Worm (Caenorhabditis elegans) whole organism, L1 larva: ENCODE measurements around the gene cutl-21.

Experiments used
- C16A3.4 ChIP-seq: fragments of 150-350 bp; optimal IDR thresholded peaks from 2 replicates; lab custom pipeline; 2014; ENCODE audit warnings: missing biosample characterization, missing genetic modification characterization
- Y116A8C.19 ChIP-seq: sonication (generic microtip); optimal IDR thresholded peaks from 2 replicates; lab custom pipeline; 2016; ENCODE audit warnings: missing compliant biosample characterization, missing genetic modification characterization, borderline replicate concordance
- alr-1 ChIP-seq: fragments of 200-800 bp; sonication (Bioruptor generic); optimal IDR thresholded peaks from 2 replicates; lab custom pipeline; 2018; ENCODE audit warnings: borderline replicate concordance, mild to moderate bottlenecking, missing genetic modification characterization, missing compliant biosample characterization
- aly-2 ChIP-seq: fragments of 150-350 bp; optimal IDR thresholded peaks from 2 replicates; lab custom pipeline; 2014; ENCODE audit warnings: missing biosample characterization, missing genetic modification characterization
- ama-1 ChIP-seq: fragments of 150-350 bp; optimal IDR thresholded peaks from 2 replicates; lab custom pipeline; 2014
- blmp-1 ChIP-seq: fragments of 150-350 bp; optimal IDR thresholded peaks from 2 replicates; lab custom pipeline; 2014; ENCODE audit warnings: missing biosample characterization, missing genetic modification characterization
- ceh-88 ChIP-seq: fragments of 200-800 bp; sonication (Bioruptor generic); IDR thresholded peaks from 2 replicates; pipeline ENCODE4 v1.3.6; 2022; ENCODE audit warnings: missing genetic modification characterization, missing compliant biosample characterization
- ceh-90 ChIP-seq: sonication (generic microtip); optimal IDR thresholded peaks from 2 replicates; lab custom pipeline; 2016; ENCODE audit warnings: missing genetic modification characterization, missing compliant biosample characterization
- ces-1 ChIP-seq: fragments of 150-350 bp; optimal IDR thresholded peaks from 2 replicates; lab custom pipeline; 2014; ENCODE audit warnings: missing biosample characterization, missing genetic modification reagents, missing genetic modification characterization
- efl-1 ChIP-seq, 4 experiments: fragments of 150-350 bp; optimal IDR thresholded peaks in 3 of 4; peaks in 1 of 4; 1 replicate in 1 of 4; 2 replicates in 3 of 4; lab custom pipeline; 2014; ENCODE audit warnings: missing biosample characterization in 2 of 4, missing genetic modification characterization in 2 of 4, missing genetic modification reagents in 2 of 4
- efl-3 ChIP-seq: fragments of 200-800 bp; sonication (Bioruptor generic); optimal IDR thresholded peaks from 2 replicates; lab custom pipeline; 2018; ENCODE audit warnings: mild to moderate bottlenecking, missing genetic modification characterization, missing compliant biosample characterization
- egl-13 ChIP-seq: sonication (generic microtip); optimal IDR thresholded peaks from 2 replicates; lab custom pipeline; 2016; ENCODE audit warnings: missing genotype, missing genetic modification reagents, missing genetic modification characterization, missing compliant biosample characterization
- egl-27 ChIP-seq, 2 experiments: fragments of 150-350 bp in 1 of 2; sonication (generic microtip); optimal IDR thresholded peaks; 3 replicates each; lab custom pipeline; 2017 to 2018; ENCODE audit warnings: missing biosample characterization in 2 of 2, missing genetic modification characterization in 2 of 2, missing genetic modification reagents in 2 of 2
- ets-5 ChIP-seq: fragments of 200-800 bp; sonication (Bioruptor generic); IDR thresholded peaks from 2 replicates; pipeline ENCODE4 v1.3.6; 2022; ENCODE audit warnings: missing genetic modification characterization, missing compliant biosample characterization
- fkh-10 ChIP-seq: sonication (generic microtip); optimal IDR thresholded peaks from 2 replicates; lab custom pipeline; 2017; ENCODE audit warnings: missing biosample characterization, missing genetic modification reagents, missing genetic modification characterization
- fkh-8 ChIP-seq: sonication (generic microtip); optimal IDR thresholded peaks from 2 replicates; lab custom pipeline; 2016; ENCODE audit warnings: mild to moderate bottlenecking, missing genetic modification characterization, missing compliant biosample characterization
- hlh-17 ChIP-seq: fragments of 200-800 bp; sonication (Bioruptor generic); optimal IDR thresholded peaks from 2 replicates; lab custom pipeline; 2018; ENCODE audit warnings: missing genetic modification characterization, mild to moderate bottlenecking, missing compliant biosample characterization, moderate library complexity, borderline replicate concordance
- lin-13 ChIP-seq: fragments of 150-350 bp; optimal IDR thresholded peaks from 2 replicates; lab custom pipeline; 2014; ENCODE audit warnings: missing biosample characterization, missing genetic modification reagents, missing genetic modification characterization
- lin-14 ChIP-seq: fragments of 200-800 bp; sonication (Bioruptor generic); optimal IDR thresholded peaks from 2 replicates; lab custom pipeline; 2018; ENCODE audit warnings: mild to moderate bottlenecking, missing genetic modification characterization, moderate library complexity, missing compliant biosample characterization
- lin-35 ChIP-seq, 2 experiments: fragments of 150-350 bp; optimal IDR thresholded peaks; 2 replicates each; lab custom pipeline; 2014; ENCODE audit warnings: missing biosample characterization in 2 of 2, missing genetic modification characterization in 2 of 2, missing genetic modification reagents in 2 of 2
- lir-3 ChIP-seq: sonication (generic microtip); optimal IDR thresholded peaks from 2 replicates; lab custom pipeline; 2016; ENCODE audit warnings: mild to moderate bottlenecking, missing genetic modification characterization, moderate library complexity, missing compliant biosample characterization; ENCODE audit not compliant: poor library complexity
- lsy-2 ChIP-seq, 2 experiments: fragments of 150-350 bp; optimal IDR thresholded peaks; 2 replicates each; lab custom pipeline; 2014; ENCODE audit warnings: missing biosample characterization in 2 of 2, missing genetic modification characterization in 2 of 2
- mef-2 ChIP-seq: fragments of 150-350 bp; optimal IDR thresholded peaks from 2 replicates; lab custom pipeline; 2014; ENCODE audit warnings: missing biosample characterization, missing genetic modification characterization
- nhr-11 ChIP-seq: fragments of 150-350 bp; optimal IDR thresholded peaks from 2 replicates; lab custom pipeline; 2014; ENCODE audit warnings: missing biosample characterization, missing genetic modification characterization
- nhr-20 ChIP-seq: sonication (generic microtip); optimal IDR thresholded peaks from 2 replicates; lab custom pipeline; 2016; ENCODE audit warnings: mild to moderate bottlenecking, missing genetic modification characterization, missing compliant biosample characterization
- nhr-237 ChIP-seq: fragments of 150-350 bp; optimal IDR thresholded peaks from 2 replicates; lab custom pipeline; 2014; ENCODE audit warnings: missing biosample characterization, missing genetic modification characterization
- nhr-28 ChIP-seq: fragments of 150-350 bp; optimal IDR thresholded peaks from 2 replicates; lab custom pipeline; 2014; ENCODE audit warnings: missing biosample characterization, missing genetic modification characterization
- nhr-47 ChIP-seq: sonication (generic microtip); optimal IDR thresholded peaks from 2 replicates; lab custom pipeline; 2016; ENCODE audit warnings: mild to moderate bottlenecking, missing genetic modification characterization, moderate library complexity, missing compliant biosample characterization
- nhr-71 ChIP-seq: sonication (generic microtip); optimal IDR thresholded peaks from 2 replicates; lab custom pipeline; 2016; ENCODE audit warnings: mild to moderate bottlenecking, missing genetic modification characterization, moderate library complexity, missing compliant biosample characterization
- nhr-76 ChIP-seq: sonication (generic microtip); optimal IDR thresholded peaks from 2 replicates; lab custom pipeline; 2017; ENCODE audit warnings: missing biosample characterization, missing genetic modification characterization
- nhr-85 ChIP-seq: sonication (generic microtip); peaks from one replicate; lab custom pipeline; 2016; ENCODE audit warnings: missing genetic modification characterization, inconsistent platforms, missing compliant biosample characterization
- nhr-90 ChIP-seq: sonication (generic microtip); optimal IDR thresholded peaks from 2 replicates; lab custom pipeline; 2016; ENCODE audit warnings: mild to moderate bottlenecking, missing genetic modification characterization, missing compliant biosample characterization; ENCODE audit not compliant: poor library complexity
- pqm-1 ChIP-seq: sonication (generic microtip); optimal IDR thresholded peaks from 3 replicates; lab custom pipeline; 2017; ENCODE audit warnings: missing biosample characterization, missing genetic modification characterization
- rnt-1 ChIP-seq: sonication (generic microtip); optimal IDR thresholded peaks from 2 replicates; lab custom pipeline; 2016; ENCODE audit warnings: mild to moderate bottlenecking, missing genetic modification characterization, moderate library complexity, missing compliant biosample characterization
- skn-1 ChIP-seq: fragments of 150-350 bp; optimal IDR thresholded peaks from 2 replicates; lab custom pipeline; 2014; ENCODE audit warnings: missing biosample characterization, missing genetic modification characterization
- snpc-4 ChIP-seq: fragments of 150-350 bp; optimal IDR thresholded peaks from 2 replicates; lab custom pipeline; 2014; ENCODE audit warnings: missing biosample characterization, missing genetic modification characterization
- snu-23 ChIP-seq: sonication (generic microtip); optimal IDR thresholded peaks from 2 replicates; lab custom pipeline; 2016; ENCODE audit warnings: missing genetic modification characterization, missing compliant biosample characterization
- sox-4 ChIP-seq: sonication (generic microtip); optimal IDR thresholded peaks from 2 replicates; lab custom pipeline; 2016; ENCODE audit warnings: missing genetic modification characterization, missing compliant biosample characterization
- sptf-1 ChIP-seq: fragments of 150-350 bp; optimal IDR thresholded peaks from 2 replicates; lab custom pipeline; 2014; ENCODE audit warnings: missing biosample characterization, missing genetic modification characterization
- swsn-7 ChIP-seq: sonication (generic microtip); optimal IDR thresholded peaks from 2 replicates; lab custom pipeline; 2016; ENCODE audit warnings: missing genetic modification characterization, missing compliant biosample characterization
- tbx-2 ChIP-seq: sonication (generic microtip); optimal IDR thresholded peaks from 2 replicates; lab custom pipeline; 2016; ENCODE audit warnings: missing genetic modification characterization, missing compliant biosample characterization
- unc-30 ChIP-seq: sonication (generic microtip); optimal IDR thresholded peaks from 2 replicates; lab custom pipeline; 2017; ENCODE audit warnings: missing biosample characterization, missing genetic modification characterization
- unc-62 ChIP-seq: fragments of 150-350 bp; optimal IDR thresholded peaks from 2 replicates; lab custom pipeline; 2014; ENCODE audit warnings: missing biosample characterization, missing genetic modification reagents, missing genetic modification characterization
- vab-15 ChIP-seq: sonication (generic microtip); optimal IDR thresholded peaks from 2 replicates; lab custom pipeline; 2017; ENCODE audit warnings: missing genotype, mild to moderate bottlenecking, missing genetic modification characterization, missing compliant biosample characterization
- xbp-1 ChIP-seq: sonication (generic microtip); optimal IDR thresholded peaks from 2 replicates; lab custom pipeline; 2016; ENCODE audit warnings: missing genetic modification characterization, missing compliant biosample characterization
- ztf-11 ChIP-seq, 2 experiments: sonication (generic microtip); optimal IDR thresholded peaks; 2 replicates each; lab custom pipeline; 2016 to 2017; ENCODE audit warnings: missing genetic modification characterization in 2 of 2, missing biosample characterization in 1 of 2, missing compliant biosample characterization in 1 of 2
- ztf-4 ChIP-seq: fragments of 150-350 bp; optimal IDR thresholded peaks from 2 replicates; lab custom pipeline; 2014; ENCODE audit warnings: missing biosample characterization, missing genetic modification characterization

Gene cutl-21

ce11 chrX:977958-978686 is 26.0 kb upstream of the cutl-21 start, which contains the start of gene abhd-3.2 (continued):
- no peak for TF ChIP-seq rnt-1 (tag; lab: Kevin White, UChicago)
- no peak for TF ChIP-seq tbx-2
- no peak for TF ChIP-seq ztf-4 (tag; lab: Kevin White, UChicago)
- TF ChIP-seq efl-3: no peak
- no peak for TF ChIP-seq snpc-4 (tag; lab: Kevin White, UChicago)
- peak; percentile 93 for TF ChIP-seq pqm-1
- no peak for TF ChIP-seq sptf-1 (tag; lab: Kevin White, UChicago)
- TF ChIP-seq nhr-47: no peak
- TF ChIP-seq ceh-88 (GFP tag; lab: Robert Waterston, UW): no peak
- peak in 1 of 2 experiments; percentile 64 for TF ChIP-seq lin-35 (GFP tag; optimal IDR thresholded peaks at IDR 0.05; lab: Kevin White, UChicago)
- peak; percentile 78 for TF ChIP-seq nhr-85
- no peak for TF ChIP-seq sox-4 (tag; lab: Kevin White, UChicago)
- no peak for TF ChIP-seq fkh-8 (tag; lab: Kevin White, UChicago)
- no peak for TF ChIP-seq xbp-1
- TF ChIP-seq nhr-237 (tag; lab: Kevin White, UChicago): no peak
- peak; percentile 35 for TF ChIP-seq nhr-90 (tag; lab: Kevin White, UChicago)
- TF ChIP-seq, all 84 proteins: peak for 17

- peak; percentile 52 for TF ChIP-seq nhr-71 (tag; lab: Kevin White, UChicago)
- TF ChIP-seq Y116A8C.19 (tag; lab: Kevin White, UChicago): no peak
- TF ChIP-seq ztf-11 (tag; optimal IDR thresholded peaks at IDR 0.05; lab: Kevin White, UChicago): no peak
- no peak for TF ChIP-seq sox-4 (tag; lab: Kevin White, UChicago)
- TF ChIP-seq snu-23 (GFP tag; lab: Kevin White, UChicago): peak; percentile 43
- no peak for TF ChIP-seq efl-1 (optimal IDR thresholded peaks at IDR 0.05; lab: Kevin White, UChicago)
- peak in 1 of 2 experiments; percentile 46 for TF ChIP-seq efl-1 (GFP tag; optimal IDR thresholded peaks at IDR 0.05 in 1 of 2; lab: Kevin White, UChicago)
- no peak for TF ChIP-seq nhr-76 (tag; lab: Kevin White, UChicago)
- TF ChIP-seq swsn-7: no peak
- TF ChIP-seq lin-13 (GFP tag; lab: Kevin White, UChicago): no peak
- no peak for TF ChIP-seq egl-13 (tag; lab: Kevin White, UChicago)
- no peak for TF ChIP-seq sptf-1 (tag; lab: Kevin White, UChicago)
- no peak for TF ChIP-seq ets-5
- TF ChIP-seq nhr-237 (tag; lab: Kevin White, UChicago): no peak
- no peak for TF ChIP-seq mef-2 (tag; lab: Kevin White, UChicago)
- TF ChIP-seq lin-14: peak; percentile 80
- TF ChIP-seq skn-1 (tag; lab: Kevin White, UChicago): peak; percentile 17
- TF ChIP-seq hlh-17 (GFP tag; lab: Kevin White, UChicago): no peak
- no peak for TF ChIP-seq alr-1 (tag; lab: Kevin White, UChicago)
- peak; percentile 96 for TF ChIP-seq blmp-1 (tag; lab: Kevin White, UChicago)
- TF ChIP-seq ama-1 (lab: Kevin White, UChicago): no peak
- peak; percentile 21 for TF ChIP-seq nhr-20 (tag; lab: Kevin White, UChicago)
- no peak for TF ChIP-seq unc-62 (GFP tag; lab: Kevin White, UChicago)
- peak; percentile 71 for TF ChIP-seq nhr-85
- no peak for TF ChIP-seq lir-3 (tag; lab: Kevin White, UChicago)
- no peak for TF ChIP-seq C16A3.4
- TF ChIP-seq ceh-90: no peak
- peak in 1 of 2 experiments; percentile 4 for TF ChIP-seq lsy-2 (tag; optimal IDR thresholded peaks at IDR 0.05; lab: Kevin White, UChicago)
- no peak for TF ChIP-seq egl-27 (tag; optimal IDR thresholded peaks at IDR 0.05; lab: Kevin White, UChicago)
- TF ChIP-seq lin-35 (GFP tag; optimal IDR thresholded peaks at IDR 0.05; lab: Kevin White, UChicago): peak in 1 of 2 experiments; percentile 17
- TF ChIP-seq nhr-47: peak; percentile 59
- TF ChIP-seq aly-2 (tag; lab: Kevin White, UChicago): no peak
- no peak for TF ChIP-seq xbp-1
- no peak for TF ChIP-seq tbx-2
- no peak for TF ChIP-seq nhr-28
- no peak for TF ChIP-seq nhr-11 (tag; lab: Kevin White, UChicago)
- TF ChIP-seq vab-15 (tag; lab: Kevin White, UChicago): no peak
- no peak for TF ChIP-seq ces-1 (GFP tag; lab: Kevin White, UChicago)
- peak; percentile 32 for TF ChIP-seq rnt-1 (tag; lab: Kevin White, UChicago)
- no peak for TF ChIP-seq unc-30 (tag; lab: Kevin White, UChicago)
- no peak for TF ChIP-seq fkh-10 (GFP tag; lab: Kevin White, UChicago)
These were observed 23.7 kb upstream of the cutl-21 start, which contains the start of gene C44C1.1 for ce11 chrX:980252-981009. Gene C44C1.1 (plus strand): TSS chrX:980776.
